Fruit fly (Drosophila melanogaster): ENCODE data around the gene CG34258.

DNA sequence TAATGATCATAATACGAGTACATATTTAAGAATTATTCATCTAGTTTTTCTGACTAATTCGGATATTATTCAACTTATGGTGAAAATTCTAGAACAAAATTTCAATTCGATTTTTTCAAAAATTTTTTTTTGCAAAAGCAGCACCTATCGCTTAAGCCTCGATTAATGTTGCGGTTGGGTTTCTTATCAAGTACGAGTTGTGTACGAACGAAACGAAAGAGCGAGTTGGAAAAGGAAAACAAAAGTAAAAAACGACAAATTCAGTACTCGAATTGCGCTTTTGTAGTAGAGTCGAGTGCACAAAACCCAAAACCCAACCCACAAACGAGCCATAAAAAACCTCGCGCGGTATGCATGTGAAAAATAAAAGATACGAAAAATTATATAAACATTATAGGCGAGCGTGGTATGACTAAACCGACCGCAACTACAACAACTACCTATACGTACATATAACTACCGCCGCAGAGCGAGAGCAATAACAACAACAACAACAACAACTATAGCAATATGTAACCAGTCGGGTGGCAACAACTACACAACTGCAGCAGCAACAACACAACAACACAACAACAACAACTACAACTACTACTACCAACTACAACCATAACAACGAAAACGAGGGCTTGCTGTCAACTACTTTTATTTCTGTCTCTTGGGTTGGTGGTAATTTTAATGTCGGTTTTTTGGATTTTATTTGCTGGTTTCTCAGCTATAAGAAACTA lies 47.2 kb downstream of the CG34258 start:
- no peak for TF ChIP-seq Dll (optimal IDR thresholded peaks at IDR 0.05)
- no peak for TF ChIP-seq EcR (GFP tag; optimal IDR thresholded peaks at IDR 0.05)

All from whole organism.